Worm (Caenorhabditis elegans) whole organism, young adult: ENCODE measurements around the gene mau-8.

Experiments
- D2030.7 ChIP-seq: fragments of 200-800 bp; sonication (Bioruptor generic); IDR thresholded peaks from 2 replicates; pipeline ENCODE4 v1.3.6; 2022; ENCODE audit warnings: missing genetic modification reagents, missing genetic modification characterization, missing compliant biosample characterization
- F33H1.4 ChIP-seq: fragments of 200-800 bp; sonication (Bioruptor generic); IDR thresholded peaks from 2 replicates; pipeline ENCODE4 v1.3.6; 2022; ENCODE audit warnings: missing genetic modification reagents, missing genetic modification characterization, missing compliant biosample characterization
- K12H6.12 ChIP-seq: fragments of 200-800 bp; sonication (Bioruptor generic); optimal IDR thresholded peaks from 2 replicates; lab custom pipeline; 2018; ENCODE audit warnings: mild to moderate bottlenecking, missing genetic modification characterization, missing compliant biosample characterization
- T07F8.4 ChIP-seq: sonication (generic microtip); optimal IDR thresholded peaks from 2 replicates; lab custom pipeline; 2016; ENCODE audit warnings: mild to moderate bottlenecking, missing genetic modification characterization, moderate library complexity, missing compliant biosample characterization
- T26A5.8 ChIP-seq: sonication (generic microtip); optimal IDR thresholded peaks from 2 replicates; lab custom pipeline; 2016; ENCODE audit warnings: missing genetic modification characterization, missing compliant biosample characterization
- Y53F4B.3 ChIP-seq: fragments of 200-800 bp; sonication (Bioruptor generic); IDR thresholded peaks from 2 replicates; pipeline ENCODE4 v1.3.6; 2022; ENCODE audit warnings: missing genetic modification reagents, missing genetic modification characterization, missing compliant biosample characterization
- Y67H2A.10 ChIP-seq: fragments of 200-800 bp; sonication (Bioruptor generic); conservative IDR thresholded peaks from 2 replicates; pipeline ENCODE4 v1.3.6; 2022; ENCODE audit warnings: missing genetic modification reagents, missing genetic modification characterization, missing compliant biosample characterization
- Y79H2A.3 ChIP-seq: fragments of 200-800 bp; sonication (Bioruptor generic); conservative IDR thresholded peaks from 2 replicates; pipeline ENCODE4 v1.3.6; 2022; ENCODE audit warnings: missing genetic modification reagents, missing genetic modification characterization, missing compliant biosample characterization
- aptf-2 ChIP-seq: fragments of 200-800 bp; sonication (Bioruptor generic); conservative IDR thresholded peaks from 2 replicates; pipeline ENCODE4 v1.3.6; 2022; ENCODE audit warnings: missing genetic modification reagents, missing genetic modification characterization, missing compliant biosample characterization
- atf-7 ChIP-seq: sonication (generic microtip); optimal IDR thresholded peaks from 2 replicates; lab custom pipeline; 2017; ENCODE audit warnings: mild to moderate bottlenecking, missing genetic modification characterization, missing compliant biosample characterization
- attf-3 ChIP-seq: fragments of 200-800 bp; sonication (Bioruptor generic); conservative IDR thresholded peaks from 2 replicates; pipeline ENCODE4 v1.3.6; 2022; ENCODE audit warnings: missing genetic modification reagents, missing genetic modification characterization, missing compliant biosample characterization
- bed-2 ChIP-seq: fragments of 200-800 bp; sonication (Bioruptor generic); IDR thresholded peaks from 2 replicates; pipeline ENCODE4 v1.3.6; 2022; ENCODE audit warnings: missing genetic modification reagents, missing genetic modification characterization, missing compliant biosample characterization
- ceh-40 ChIP-seq: fragments of 200-800 bp; sonication (Bioruptor generic); IDR thresholded peaks from 2 replicates; pipeline ENCODE4 v1.3.6; 2022; ENCODE audit warnings: missing genetic modification characterization, missing compliant biosample characterization
- ceh-79 ChIP-seq: sonication (generic microtip); optimal IDR thresholded peaks from 2 replicates; lab custom pipeline; 2017; ENCODE audit warnings: mild to moderate bottlenecking, missing genetic modification characterization, missing compliant biosample characterization
- ceh-91 ChIP-seq: fragments of 200-800 bp; sonication (Bioruptor generic); IDR thresholded peaks from 2 replicates; pipeline ENCODE4 v1.3.6; 2022; ENCODE audit warnings: missing genetic modification reagents, missing genetic modification characterization, missing compliant biosample characterization
- dpl-1 ChIP-seq: fragments of 150-350 bp; optimal IDR thresholded peaks from 2 replicates; lab custom pipeline; 2014; ENCODE audit warnings: missing biosample characterization, missing genetic modification reagents, missing genetic modification characterization
- efl-1 ChIP-seq: fragments of 150-350 bp; optimal IDR thresholded peaks from 2 replicates; lab custom pipeline; 2014; ENCODE audit warnings: missing biosample characterization, missing genetic modification reagents, missing genetic modification characterization
- ekl-4 ChIP-seq: fragments of 200-800 bp; sonication (Bioruptor generic); IDR thresholded peaks from 2 replicates; pipeline ENCODE4 v1.3.6; 2022; ENCODE audit warnings: missing genetic modification reagents, missing genetic modification characterization, missing compliant biosample characterization
- him-1 ChIP-seq: sonication (generic microtip); optimal IDR thresholded peaks from 2 replicates; lab custom pipeline; 2016; ENCODE audit warnings: missing genotype, missing genetic modification reagents, missing genetic modification characterization, missing compliant biosample characterization
- hmg-20 ChIP-seq: fragments of 200-800 bp; sonication (Bioruptor generic); IDR thresholded peaks from 2 replicates; pipeline ENCODE4 v1.3.6; 2022; ENCODE audit warnings: missing genetic modification reagents, missing genetic modification characterization, missing compliant biosample characterization
- hrde-1 ChIP-seq: sonication (generic microtip); optimal IDR thresholded peaks from 2 replicates; lab custom pipeline; 2016; ENCODE audit warnings: missing genetic modification characterization, mild to moderate bottlenecking, missing compliant biosample characterization, moderate library complexity, missing genotype, missing genetic modification reagents, borderline replicate concordance
- hsf-1 ChIP-seq: fragments of 200-800 bp; sonication (Bioruptor generic); IDR thresholded peaks from 2 replicates; pipeline ENCODE4 v1.3.6; 2022; ENCODE audit warnings: missing genetic modification reagents, missing genetic modification characterization, missing compliant biosample characterization
- lin-35 ChIP-seq, 3 experiments: fragments of 150-350 bp in 2 of 3; sonication (generic microtip) in 1 of 3; optimal IDR thresholded peaks; 2 replicates each; lab custom pipeline; 2014 to 2018; ENCODE audit warnings: missing biosample characterization in 3 of 3, missing genetic modification characterization in 3 of 3, missing genetic modification reagents in 3 of 3
- lin-40 ChIP-seq: sonication (generic microtip); optimal IDR thresholded peaks from 2 replicates; lab custom pipeline; 2016; ENCODE audit warnings: missing genetic modification characterization, mild to moderate bottlenecking, missing compliant biosample characterization, missing genotype, missing genetic modification reagents
- lin-54 ChIP-seq: fragments of 200-800 bp; sonication (Bioruptor generic); optimal IDR thresholded peaks from 2 replicates; lab custom pipeline; 2018; ENCODE audit warnings: mild to moderate bottlenecking, missing genetic modification characterization, missing compliant biosample characterization
- lsl-1 ChIP-seq: fragments of 200-800 bp; sonication (Bioruptor generic); optimal IDR thresholded peaks from 2 replicates; lab custom pipeline; 2018; ENCODE audit warnings: mild to moderate bottlenecking, missing genetic modification characterization, moderate library complexity, missing compliant biosample characterization
- madf-6 ChIP-seq: fragments of 200-800 bp; sonication (Bioruptor generic); IDR thresholded peaks from 2 replicates; pipeline ENCODE4 v1.3.6; 2022; ENCODE audit warnings: missing genetic modification reagents, missing genetic modification characterization, missing compliant biosample characterization
- madf-8 ChIP-seq: fragments of 200-800 bp; sonication (Bioruptor generic); conservative IDR thresholded peaks from 2 replicates; pipeline ENCODE4 v1.3.6; 2022; ENCODE audit warnings: missing genetic modification reagents, missing genetic modification characterization, missing compliant biosample characterization
- mes-4 ChIP-seq: sonication (generic microtip); optimal IDR thresholded peaks from 2 replicates; lab custom pipeline; 2016; ENCODE audit warnings: missing genotype, missing genetic modification characterization, missing compliant biosample characterization
- nfya-1 ChIP-seq: sonication (generic microtip); optimal IDR thresholded peaks from 2 replicates; lab custom pipeline; 2017; ENCODE audit warnings: antibody characterized with exemption, missing compliant biosample characterization, missing genetic modification characterization, borderline replicate concordance; ENCODE audit not compliant: insufficient read depth
- nfya-2 ChIP-seq: fragments of 200-800 bp; sonication (Bioruptor generic); IDR thresholded peaks from 2 replicates; pipeline ENCODE4 v1.3.6; 2022; ENCODE audit warnings: missing genetic modification reagents, missing genetic modification characterization, missing compliant biosample characterization
- nhr-27 ChIP-seq: fragments of 200-800 bp; sonication (Bioruptor generic); optimal IDR thresholded peaks from 2 replicates; lab custom pipeline; 2018; ENCODE audit warnings: mild to moderate bottlenecking, missing genetic modification characterization, moderate library complexity, missing compliant biosample characterization
- rcor-1 ChIP-seq: fragments of 200-800 bp; sonication (Bioruptor generic); IDR thresholded peaks from 2 replicates; pipeline ENCODE4 v1.3.6; 2022; ENCODE audit warnings: missing genetic modification reagents, missing genetic modification characterization, missing compliant biosample characterization
- rec-8 ChIP-seq, 2 experiments: sonication (generic microtip); optimal IDR thresholded peaks; 2 replicates each; lab custom pipeline; 2016; ENCODE audit warnings: mild to moderate bottlenecking in 2 of 2, missing genetic modification characterization in 2 of 2, missing genetic modification reagents in 2 of 2, missing genotype in 2 of 2, missing biosample characterization in 1 of 2, missing compliant biosample characterization in 1 of 2, moderate library complexity in 1 of 2
- repo-1 ChIP-seq: sonication (generic microtip); optimal IDR thresholded peaks from 2 replicates; lab custom pipeline; 2017; ENCODE audit warnings: mild to moderate bottlenecking, missing genetic modification characterization, missing compliant biosample characterization
- snpc-1.3 ChIP-seq: sonication (generic microtip); optimal IDR thresholded peaks from 2 replicates; lab custom pipeline; 2017; ENCODE audit warnings: missing genetic modification characterization, mild to moderate bottlenecking, missing compliant biosample characterization, antibody characterized with exemption, moderate library complexity, missing genotype, missing genetic modification reagents; ENCODE audit not compliant: insufficient read depth
- snpc-4 ChIP-seq, 5 experiments: fragments of 150-350 bp in 1 of 5; sonication (generic microtip) in 4 of 5; optimal IDR thresholded peaks; 2 replicates each; lab custom pipeline; 2014 to 2018; ENCODE audit warnings: missing genetic modification characterization in 5 of 5, missing biosample characterization in 3 of 5, antibody characterized with exemption in 2 of 5, mild to moderate bottlenecking in 2 of 5, missing compliant biosample characterization in 2 of 5, missing genotype in 2 of 5, moderate library complexity in 2 of 5, missing genetic modification reagents in 1 of 5
- tbx-9 ChIP-seq: sonication (generic microtip); optimal IDR thresholded peaks from 2 replicates; lab custom pipeline; 2016; ENCODE audit warnings: borderline replicate concordance, missing genetic modification characterization, inconsistent platforms, missing compliant biosample characterization
- tlf-1 ChIP-seq: fragments of 200-800 bp; sonication (Bioruptor generic); optimal IDR thresholded peaks from 2 replicates; lab custom pipeline; 2018; ENCODE audit warnings: mild to moderate bottlenecking, missing genetic modification characterization, missing compliant biosample characterization
- xnd-1 ChIP-seq: sonication (generic microtip); optimal IDR thresholded peaks from 2 replicates; lab custom pipeline; 2016; ENCODE audit warnings: missing genotype, missing genetic modification reagents, missing genetic modification characterization, missing compliant biosample characterization
- ztf-22 ChIP-seq: fragments of 200-800 bp; sonication (Bioruptor generic); optimal IDR thresholded peaks from 2 replicates; lab custom pipeline; 2018; ENCODE audit warnings: mild to moderate bottlenecking, missing genetic modification characterization, moderate library complexity, missing compliant biosample characterization

mau-8 gene

ce11 chrIV:13415739-13416271, 38.0 kb downstream of the mau-8 start, which contains the start of the genes pik-1 and aptf-2:
Gene pik-1, plus strand, starts transcription at chrIV:13416041.
Gene aptf-2, minus strand, starts transcription at chrIV:13416051.
- TF ChIP-seq attf-3 (GFP tag; lab: Robert Waterston, UW) (peak; percentile 45; the same call in 1 of the 2 replicates), madf-8 (GFP tag; lab: Robert Waterston, UW) (peak; percentile 69), ekl-4 (GFP tag; lab: Robert Waterston, UW) (no peak), D2030.7 (GFP tag; lab: Robert Waterston, UW) (peak; percentile 48), ceh-91 (0 out of 2 replicates have a peak, but pooled peaks have one; percentile 13), efl-1 (GFP tag; lab: Kevin White, UChicago) (peak; percentile 91), rcor-1 (GFP tag; lab: Robert Waterston, UW) (no peak), lin-35 (GFP tag; optimal IDR thresholded peaks at IDR 0.05; lab: Kevin White, UChicago) (peak in 1 of 3 experiments; percentile 3), ztf-22 (GFP tag; lab: Kevin White, UChicago) (no peak), xnd-1 (tag; lab: Kevin White, UChicago) (peak; percentile 58), dpl-1 (GFP tag; lab: Kevin White, UChicago) (peak; percentile 54), hsf-1 (peak; percentile 70), lsl-1 (GFP tag; lab: Kevin White, UChicago) (peak; percentile 13), snpc-4 (GFP tag; optimal IDR thresholded peaks at IDR 0.05; lab: Kevin White, UChicago) (no peak), snpc-4 (tag; optimal IDR thresholded peaks at IDR 0.05; lab: Kevin White, UChicago) (peak in 1 of 4 experiments; percentile 10), lin-54 (GFP tag; lab: Kevin White, UChicago) (peak; percentile 15), F33H1.4 (GFP tag; lab: Robert Waterston, UW) (peak; percentile 21; the same call in 1 of the 2 replicates), nfya-1 (tag; lab: Kevin White, UChicago) (no peak), madf-6 (GFP tag; lab: Robert Waterston, UW) (peak; percentile 94), tbx-9 (tag; lab: Kevin White, UChicago) (no peak), Y79H2A.3 (GFP tag; lab: Robert Waterston, UW) (no peak)

- no peak for TF ChIP-seq nhr-27
- TF ChIP-seq ceh-79 (tag; lab: Kevin White, UChicago) = no peak
- no peak for TF ChIP-seq efl-1 (GFP tag; lab: Kevin White, UChicago)
- TF ChIP-seq lsl-1 (GFP tag; lab: Kevin White, UChicago) = no peak
- no peak for TF ChIP-seq hrde-1
- no peak for TF ChIP-seq mes-4 (tag; lab: Kevin White, UChicago)
- TF ChIP-seq hmg-20 (GFP tag; lab: Robert Waterston, UW) = no peak
- TF ChIP-seq T26A5.8 (tag; lab: Kevin White, UChicago) = no peak
- no peak for TF ChIP-seq lin-40 (tag; lab: Kevin White, UChicago)
- no peak for TF ChIP-seq hsf-1
- TF ChIP-seq madf-6 (GFP tag; lab: Robert Waterston, UW) = no peak
- TF ChIP-seq him-1 (tag; lab: Kevin White, UChicago) = no peak
These were observed 44.4 kb downstream of the mau-8 start, which contains the start of gene nol-9 for ce11 chrIV:13422200-13422599. Gene nol-9, plus strand, starts transcription at chrIV:13422500.

ce11 chrIV:13429240-13429639, 51.4 kb downstream of the mau-8 start, which contains the start of gene K09B11.4:
Gene K09B11.4, plus strand, starts transcription at chrIV:13429540.
- TF ChIP-seq Y67H2A.10 (GFP tag; lab: Robert Waterston, UW) (no peak), Y53F4B.3 (no peak), repo-1 (tag; lab: Kevin White, UChicago) (no peak), atf-7 (tag; lab: Kevin White, UChicago) (no peak), bed-2 (GFP tag; lab: Robert Waterston, UW) (no peak), nfya-1 (tag; lab: Kevin White, UChicago) (no peak), tlf-1 (GFP tag; lab: Kevin White, UChicago) (no peak), xnd-1 (tag; lab: Kevin White, UChicago) (no peak), nfya-2 (GFP tag; lab: Robert Waterston, UW) (no peak), K12H6.12 (no peak), rec-8 (tag; optimal IDR thresholded peaks at IDR 0.05; lab: Kevin White, UChicago) (no peak), attf-3 (GFP tag; lab: Robert Waterston, UW) (no peak), mes-4 (tag; lab: Kevin White, UChicago) (no peak), snpc-1.3 (tag; lab: Kevin White, UChicago) (no peak), aptf-2 (GFP tag; lab: Robert Waterston, UW) (no peak), ceh-40 (no peak), T07F8.4 (no peak)
- TF ChIP-seq, all 124 proteins: peak for 0
